Fruit fly (Drosophila melanogaster) whole organism: Measurements from ENCODE around the gene CG31468.

Source experiments
- CG8478 ChIP-seq: fragments of >200 bp; optimal IDR thresholded peaks from 2 replicates; lab custom pipeline; 2018; ENCODE audit warnings: inconsistent platforms
- Dll ChIP-seq: fragments of >200 bp; optimal IDR thresholded peaks from 2 replicates; lab custom pipeline; 2017
- EcR ChIP-seq, 2 experiments: fragments of >200 bp; optimal IDR thresholded peaks; 2 replicates each; lab custom pipeline; 2017; ENCODE audit warnings: missing biosample characterization in 2 of 2, missing genetic modification characterization in 2 of 2, missing genetic modification reagents in 2 of 2
- pan ChIP-seq: fragments of >200 bp; optimal IDR thresholded peaks from 2 replicates; lab custom pipeline; 2017
- psq ChIP-seq: fragments of >200 bp; optimal IDR thresholded peaks from 2 replicates; lab custom pipeline; 2017
- usp ChIP-seq: fragments of >200 bp; optimal IDR thresholded peaks from 2 replicates; lab custom pipeline; 2017; ENCODE audit warnings: missing biosample characterization, missing genetic modification characterization, mixed read lengths

dm6 chr3R:23674369-23674768, 25.8 kb downstream of the CG31468 start:
- TF ChIP-seq usp (GFP tag; lab: Kevin White, UChicago): no peak
- TF ChIP-seq EcR (GFP tag; optimal IDR thresholded peaks at IDR 0.05; lab: Kevin White, UChicago): no peak
- TF ChIP-seq CG8478 (lab: Kevin White, UChicago): no peak
- TF ChIP-seq psq: no peak
- TF ChIP-seq pan (lab: Kevin White, UChicago): no peak
- no peak for TF ChIP-seq Dll (lab: Kevin White, UChicago)
